Worm (Caenorhabditis elegans) whole organism, L2 larva: ENCODE measurements around the gene tbc-3.

Source experiments
- C34F6.9 ChIP-seq: fragments of 150-350 bp; optimal IDR thresholded peaks from 2 replicates; lab custom pipeline; 2014; ENCODE audit warnings: missing biosample characterization, missing genetic modification characterization
- Y55F3AM.14 ChIP-seq: fragments of 200-800 bp; sonication (Bioruptor generic); optimal IDR thresholded peaks from 2 replicates; lab custom pipeline; 2018; ENCODE audit warnings: mild to moderate bottlenecking, missing genetic modification characterization, missing compliant biosample characterization
- alr-1 ChIP-seq: fragments of 150-350 bp; optimal IDR thresholded peaks from 2 replicates; lab custom pipeline; 2014; ENCODE audit warnings: missing biosample characterization, missing genetic modification characterization
- ama-1 ChIP-seq: fragments of 150-350 bp; optimal IDR thresholded peaks from 2 replicates; lab custom pipeline; 2018; ENCODE audit warnings: inconsistent platforms
- blmp-1 ChIP-seq: sonication (generic microtip); optimal IDR thresholded peaks from 2 replicates; lab custom pipeline; 2017; ENCODE audit warnings: missing genetic modification characterization, mild to moderate bottlenecking, missing compliant biosample characterization, antibody characterized with exemption, moderate library complexity; ENCODE audit not compliant: insufficient read depth
- ceh-16 ChIP-seq: fragments of 150-350 bp; optimal IDR thresholded peaks from 2 replicates; lab custom pipeline; 2014; ENCODE audit warnings: missing biosample characterization, missing genetic modification characterization
- crh-2 ChIP-seq: sonication (generic microtip); optimal IDR thresholded peaks from 2 replicates; lab custom pipeline; 2017; ENCODE audit warnings: missing biosample characterization, missing genetic modification characterization
- egl-27 ChIP-seq: sonication (generic microtip); optimal IDR thresholded peaks from 3 replicates; lab custom pipeline; 2017; ENCODE audit warnings: missing biosample characterization, missing genetic modification reagents, missing genetic modification characterization
- elt-1 ChIP-seq: fragments of 150-350 bp; optimal IDR thresholded peaks from 2 replicates; lab custom pipeline; 2014; ENCODE audit warnings: missing biosample characterization, missing genetic modification characterization
- elt-3 ChIP-seq: sonication (generic microtip); optimal IDR thresholded peaks from 2 replicates; lab custom pipeline; 2017; ENCODE audit warnings: missing biosample characterization, missing genetic modification characterization
- fos-1 ChIP-seq: fragments of 150-350 bp; optimal IDR thresholded peaks from 2 replicates; lab custom pipeline; 2014; ENCODE audit warnings: missing biosample characterization, missing genetic modification characterization
- gmeb-1 ChIP-seq: fragments of 150-350 bp; optimal IDR thresholded peaks from 2 replicates; lab custom pipeline; 2014; ENCODE audit warnings: missing biosample characterization, missing genetic modification characterization
- lin-11 ChIP-seq: fragments of 150-350 bp; sonication (generic microtip); optimal IDR thresholded peaks from 2 replicates; lab custom pipeline; 2014; ENCODE audit warnings: missing biosample characterization, missing genetic modification characterization, inconsistent platforms, mixed read lengths
- lin-13 ChIP-seq: fragments of 150-350 bp; optimal IDR thresholded peaks from 2 replicates; lab custom pipeline; 2014; ENCODE audit warnings: missing biosample characterization, missing genetic modification reagents, missing genetic modification characterization
- lsy-2 ChIP-seq, 2 experiments: fragments of 150-350 bp in 1 of 2; sonication (generic microtip) in 1 of 2; optimal IDR thresholded peaks; 2 replicates each; lab custom pipeline; 2014 to 2017; ENCODE audit warnings: missing biosample characterization in 2 of 2, missing genetic modification characterization in 2 of 2
- mab-5 ChIP-seq: fragments of 150-350 bp; optimal IDR thresholded peaks from 2 replicates; lab custom pipeline; 2014; ENCODE audit warnings: missing biosample characterization, missing genetic modification characterization
- mbf-1 ChIP-seq: sonication (generic microtip); optimal IDR thresholded peaks from 2 replicates; lab custom pipeline; 2017; ENCODE audit warnings: missing biosample characterization, missing genetic modification characterization
- mdl-1 ChIP-seq, 2 experiments: fragments of 150-350 bp in 1 of 2; sonication (generic microtip) in 1 of 2; optimal IDR thresholded peaks; 2 replicates each; lab custom pipeline; 2017; ENCODE audit warnings: missing biosample characterization in 2 of 2, missing genetic modification characterization in 2 of 2
- nhr-10 ChIP-seq: sonication (generic microtip); optimal IDR thresholded peaks from 2 replicates; lab custom pipeline; 2017; ENCODE audit warnings: missing biosample characterization, missing genetic modification characterization
- nhr-11 ChIP-seq: fragments of 150-350 bp; optimal IDR thresholded peaks from 2 replicates; lab custom pipeline; 2014; ENCODE audit warnings: missing biosample characterization, missing genetic modification characterization
- nhr-129 ChIP-seq: fragments of 150-350 bp; optimal IDR thresholded peaks from 2 replicates; lab custom pipeline; 2014; ENCODE audit warnings: missing biosample characterization, missing genetic modification characterization
- nhr-23 ChIP-seq: fragments of 150-350 bp; optimal IDR thresholded peaks from 2 replicates; lab custom pipeline; 2014; ENCODE audit warnings: missing biosample characterization, missing genetic modification reagents, missing genetic modification characterization
- nhr-25 ChIP-seq: fragments of 150-350 bp; sonication (generic microtip); optimal IDR thresholded peaks from 3 replicates; lab custom pipeline; 2014; ENCODE audit warnings: missing biosample characterization, missing genetic modification characterization
- nhr-6 ChIP-seq: fragments of 150-350 bp; optimal IDR thresholded peaks from 2 replicates; lab custom pipeline; 2014; ENCODE audit warnings: missing biosample characterization, missing genetic modification characterization
- peb-1 ChIP-seq: fragments of 150-350 bp; optimal IDR thresholded peaks from 2 replicates; lab custom pipeline; 2014; ENCODE audit warnings: missing biosample characterization, missing genetic modification characterization
- sem-4 ChIP-seq: fragments of 150-350 bp; optimal IDR thresholded peaks from 2 replicates; lab custom pipeline; 2014; ENCODE audit warnings: missing biosample characterization, missing genetic modification reagents, missing genetic modification characterization
- skn-1 ChIP-seq: sonication (generic microtip); optimal IDR thresholded peaks from 2 replicates; lab custom pipeline; 2017; ENCODE audit warnings: missing biosample characterization, missing genetic modification characterization
- sma-3 ChIP-seq: sonication (generic microtip); optimal IDR thresholded peaks from 2 replicates; lab custom pipeline; 2016; ENCODE audit warnings: missing genetic modification reagents, missing genetic modification characterization, missing compliant biosample characterization
- sma-9 ChIP-seq, 2 experiments: fragments of 150-350 bp in 1 of 2; sonication (generic microtip) in 1 of 2; optimal IDR thresholded peaks; 2 replicates each; lab custom pipeline; 2014 to 2016; ENCODE audit warnings: missing genetic modification characterization in 2 of 2, mild to moderate bottlenecking in 1 of 2, missing biosample characterization in 1 of 2, missing compliant biosample characterization in 1 of 2, missing genetic modification reagents in 1 of 2, moderate library complexity in 1 of 2
- unc-39 ChIP-seq: fragments of 150-350 bp; optimal IDR thresholded peaks from 2 replicates; lab custom pipeline; 2014; ENCODE audit warnings: missing biosample characterization, missing genetic modification characterization
- unc-55 ChIP-seq: fragments of 150-350 bp; sonication (generic microtip); optimal IDR thresholded peaks from 3 replicates; lab custom pipeline; 2014; ENCODE audit warnings: missing biosample characterization, missing genetic modification reagents, missing genetic modification characterization
- unc-62 ChIP-seq: fragments of 150-350 bp; optimal IDR thresholded peaks from 2 replicates; lab custom pipeline; 2014; ENCODE audit warnings: missing biosample characterization, missing genetic modification reagents, missing genetic modification characterization
- zag-1 ChIP-seq: fragments of 150-350 bp; optimal IDR thresholded peaks from 2 replicates; lab custom pipeline; 2014; ENCODE audit warnings: missing biosample characterization, missing genetic modification characterization
- ztf-1 ChIP-seq: fragments of 200-800 bp; sonication (Bioruptor generic); conservative IDR thresholded peaks from 2 replicates; pipeline ENCODE4 v1.3.6; 2022; ENCODE audit warnings: missing genetic modification characterization, missing compliant biosample characterization
- ztf-11 ChIP-seq: sonication (generic microtip); optimal IDR thresholded peaks from 2 replicates; lab custom pipeline; 2017; ENCODE audit warnings: missing biosample characterization, missing genetic modification characterization

tbc-3 gene

DNA sequence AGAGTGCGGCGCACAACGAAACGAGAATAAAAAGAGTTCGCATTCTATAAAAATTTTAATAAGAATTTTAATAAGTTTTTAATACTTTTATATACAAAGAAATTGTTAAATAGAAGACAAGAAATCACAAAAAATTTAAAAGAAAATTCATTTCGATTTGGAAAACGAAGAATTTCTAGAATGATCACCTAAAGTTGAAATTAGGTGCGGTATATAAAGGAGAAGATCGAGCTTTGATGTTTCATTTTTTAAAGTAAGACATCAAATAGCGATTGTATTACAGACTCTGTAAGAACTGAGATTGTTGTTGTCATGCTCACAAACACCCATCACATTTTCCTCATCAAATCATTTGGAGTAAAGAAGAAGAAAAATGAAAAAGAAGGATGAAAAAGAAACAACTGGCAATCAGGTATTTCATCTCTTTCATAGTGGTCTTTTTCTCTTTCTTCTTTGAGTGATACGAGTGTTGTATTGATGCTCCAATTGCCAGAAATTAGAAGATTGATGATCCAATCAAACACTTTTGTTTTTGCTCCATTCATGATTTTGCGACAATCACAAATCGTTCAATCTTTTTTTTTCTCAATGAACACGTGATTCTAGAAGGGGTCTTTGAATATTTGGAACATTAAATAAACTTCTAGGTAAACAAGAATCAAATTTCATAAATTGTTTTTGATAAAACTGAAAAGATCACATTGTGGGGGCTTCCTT lies 29.5 kb downstream of the tbc-3 start, which contains the start of gene dur-1 (continued):
- TF ChIP-seq unc-39 (tag; lab: Kevin White, UChicago) (no peak), zag-1 (tag; lab: Kevin White, UChicago) (no peak), nhr-6 (tag; lab: Kevin White, UChicago) (no peak), ztf-1 (no peak), elt-3 (tag; lab: Kevin White, UChicago) (no peak), unc-62 (GFP tag; lab: Kevin White, UChicago) (no peak), nhr-10 (tag; lab: Kevin White, UChicago) (no peak), blmp-1 (tag; lab: Kevin White, UChicago) (no peak), peb-1 (tag; lab: Kevin White, UChicago) (no peak), nhr-11 (tag; lab: Kevin White, UChicago) (no peak), ama-1 (lab: Kevin White, UChicago) (no peak), lin-13 (GFP tag; lab: Kevin White, UChicago) (no peak), lin-11 (tag; lab: Kevin White, UChicago) (no peak), sma-3 (no peak), ztf-11 (no peak), alr-1 (tag; lab: Kevin White, UChicago) (no peak), Y55F3AM.14 (GFP tag; lab: Kevin White, UChicago) (no peak), nhr-25 (tag; lab: Kevin White, UChicago) (no peak)

DNA sequence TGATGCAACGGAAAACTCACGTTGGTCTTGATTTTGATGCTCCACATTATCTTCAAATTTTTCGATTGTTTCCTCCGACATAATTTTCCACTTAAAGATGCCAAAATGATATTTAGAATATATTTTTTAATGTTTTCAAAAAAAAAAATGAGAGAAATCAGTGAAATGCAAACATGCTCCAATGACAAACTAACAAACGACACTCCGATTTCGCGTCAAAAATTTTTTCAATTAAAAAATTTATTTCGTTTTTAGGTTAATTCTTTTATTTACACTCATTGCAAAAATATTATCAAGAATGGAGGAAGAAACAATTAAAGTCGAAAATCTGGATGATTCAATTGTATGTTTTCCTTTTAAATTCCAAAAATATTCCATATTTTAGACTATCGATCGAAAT lies 33.2 kb downstream of the tbc-3 start, which contains the start of the genes trmt-10A and F25H8.2:
Gene trmt-10A (minus strand): TSS at position 159 of the 400 bp plus-strand sequence.
Gene F25H8.2 (plus strand): TSS at position 181 of the 400 bp plus-strand sequence.
- TF ChIP-seq gmeb-1 (tag; lab: Kevin White, UChicago): peak; percentile 33
- peak; percentile 89 for TF ChIP-seq unc-55
- TF ChIP-seq nhr-6 (tag; lab: Kevin White, UChicago): no peak
- TF ChIP-seq mab-5: no peak
- peak; percentile 15 for TF ChIP-seq lin-13 (GFP tag; lab: Kevin White, UChicago)
- peak; percentile 22 for TF ChIP-seq sem-4 (tag; lab: Kevin White, UChicago)
- TF ChIP-seq C34F6.9: peak; percentile 93
- TF ChIP-seq nhr-129 (tag; lab: Kevin White, UChicago): peak; percentile 42
- peak; percentile 26 for TF ChIP-seq crh-2 (tag; lab: Kevin White, UChicago)
- peak in 1 of 2 experiments; percentile 74 for TF ChIP-seq lsy-2 (tag; optimal IDR thresholded peaks at IDR 0.05; lab: Kevin White, UChicago)
- TF ChIP-seq zag-1 (tag; lab: Kevin White, UChicago): peak; percentile 8
- TF ChIP-seq ama-1 (lab: Kevin White, UChicago): no peak
- no peak for TF ChIP-seq egl-27 (tag; lab: Kevin White, UChicago)

DNA sequence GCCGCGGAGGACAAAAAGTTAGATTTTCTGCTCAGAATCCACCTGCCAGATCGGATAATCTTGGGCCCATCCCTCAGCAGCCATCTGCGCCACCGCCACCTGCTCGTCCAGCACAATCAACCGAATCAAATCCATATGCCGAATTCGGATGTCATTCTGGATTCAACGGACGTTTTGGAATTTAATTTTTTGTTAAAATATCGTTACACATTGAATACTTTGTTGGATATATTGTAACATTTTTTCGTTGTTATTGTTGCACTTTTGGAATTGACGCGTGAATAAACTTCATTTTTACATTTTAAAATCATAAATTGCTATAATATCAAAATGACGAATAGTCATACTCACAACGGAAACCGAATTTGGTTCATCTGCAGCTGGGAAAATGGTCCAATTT lies 34.8 kb downstream of the tbc-3 start, which contains the start of gene spe-29:
Gene spe-29 (plus strand): TSS at position 301 of the 400 bp plus-strand sequence.
- TF ChIP-seq ztf-11 (no peak), peb-1 (tag; lab: Kevin White, UChicago) (no peak), unc-62 (GFP tag; lab: Kevin White, UChicago) (no peak), mdl-1 (tag; optimal IDR thresholded peaks at IDR 0.05; lab: Kevin White, UChicago) (no peak), nhr-23 (tag; lab: Kevin White, UChicago) (no peak)

DNA sequence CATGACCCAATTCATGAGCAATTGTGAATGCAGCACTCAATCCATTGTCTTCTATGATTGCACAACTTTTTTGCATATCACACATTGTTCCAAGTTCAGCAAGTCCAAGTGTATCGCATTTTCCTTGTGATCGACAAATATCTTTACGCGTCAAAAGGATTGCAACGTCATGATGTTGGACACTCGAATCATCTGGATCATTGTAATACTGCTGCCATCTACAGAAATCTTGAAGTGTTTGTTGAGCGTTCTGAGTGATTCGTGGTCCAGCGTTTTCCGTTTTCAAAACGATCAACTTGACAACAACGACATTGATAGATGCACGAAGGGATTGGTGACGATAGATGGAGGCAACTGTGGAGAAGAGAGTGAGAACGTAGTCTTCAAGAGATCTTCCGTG lies 44.4 kb downstream of the tbc-3 start:
- no peak for TF ChIP-seq unc-39 (tag; lab: Kevin White, UChicago)
- TF ChIP-seq crh-2 (tag; lab: Kevin White, UChicago): no peak
- no peak for TF ChIP-seq skn-1
- TF ChIP-seq mbf-1: no peak
- no peak for TF ChIP-seq elt-1 (tag; lab: Kevin White, UChicago)
- no peak for TF ChIP-seq unc-62 (GFP tag; lab: Kevin White, UChicago)
- no peak for TF ChIP-seq elt-3 (tag; lab: Kevin White, UChicago)
- TF ChIP-seq sma-9 (GFP tag; optimal IDR thresholded peaks at IDR 0.05; lab: Kevin White, UChicago): no peak
- no peak for TF ChIP-seq sma-9 (tag; optimal IDR thresholded peaks at IDR 0.05; lab: Kevin White, UChicago)
- no peak for TF ChIP-seq sem-4 (tag; lab: Kevin White, UChicago)
- TF ChIP-seq gmeb-1 (tag; lab: Kevin White, UChicago): no peak
- TF ChIP-seq nhr-6 (tag; lab: Kevin White, UChicago): no peak
- TF ChIP-seq fos-1: no peak
- no peak for TF ChIP-seq ceh-16 (tag; lab: Kevin White, UChicago)
